Fruit fly (Drosophila melanogaster) whole organism, embryonic: ENCODE results near the gene Atg12.

ENCODE experiments used
- ATbp ChIP-seq: fragments of 200-800 bp; sonication (Bioruptor generic); optimal IDR thresholded peaks from 2 replicates; lab custom pipeline; 2017; ENCODE audit warnings: missing biosample characterization, mild to moderate bottlenecking, missing genetic modification characterization, missing genetic modification reagents
- Ada2b ChIP-seq: fragments of 200-800 bp; sonication (Bioruptor generic); IDR thresholded peaks from 2 replicates; pipeline ENCODE4 v1.3.6; 2022; ENCODE audit warnings: missing biosample characterization, missing genetic modification characterization
- Bdp1 ChIP-seq: fragments of 200-800 bp; sonication (Bioruptor generic); optimal IDR thresholded peaks from 3 replicates; lab custom pipeline; 2016; ENCODE audit warnings: missing biosample characterization, missing genetic modification characterization
- CG1024 ChIP-seq: fragments of 200-800 bp; sonication (Bioruptor generic); IDR thresholded peaks from 2 replicates; pipeline ENCODE4 v1.3.6; 2022; ENCODE audit warnings: missing biosample characterization, missing genetic modification characterization
- CG10366 ChIP-seq: fragments of 200-800 bp; sonication (Bioruptor generic); IDR thresholded peaks from 2 replicates; pipeline ENCODE4 v1.3.6; 2022; ENCODE audit warnings: missing biosample characterization, missing genetic modification characterization
- CG12236 ChIP-seq: fragments of 200-800 bp; sonication (Bioruptor generic); optimal IDR thresholded peaks from 2 replicates; lab custom pipeline; 2016; ENCODE audit warnings: missing biosample characterization, missing genetic modification characterization
- CG12299 ChIP-seq: fragments of 200-800 bp; sonication (Bioruptor generic); optimal IDR thresholded peaks from 2 replicates; lab custom pipeline; 2018; ENCODE audit warnings: missing biosample characterization, mild to moderate bottlenecking, missing genetic modification characterization
- CG16813 ChIP-seq: fragments of 200-800 bp; sonication (Bioruptor generic); IDR thresholded peaks from 3 replicates; pipeline ENCODE4 v1.3.6; 2022; ENCODE audit warnings: missing biosample characterization, missing genetic modification characterization; ENCODE audit not compliant: partially characterized antibody
- CG17568 ChIP-seq: fragments of 200-800 bp; sonication (Bioruptor generic); optimal IDR thresholded peaks from 2 replicates; lab custom pipeline; 2018; ENCODE audit warnings: missing biosample characterization, mild to moderate bottlenecking, missing genetic modification characterization, moderate library complexity
- CG1792 ChIP-seq: fragments of 200-800 bp; sonication (Bioruptor generic); optimal IDR thresholded peaks from 2 replicates; lab custom pipeline; 2016; ENCODE audit warnings: missing biosample characterization, missing genetic modification characterization
- CG18262 ChIP-seq: fragments of 200-800 bp; optimal IDR thresholded peaks from 3 replicates; lab custom pipeline; 2019; ENCODE audit warnings: missing biosample characterization, mild to moderate bottlenecking, missing genetic modification characterization, moderate library complexity
- CG2116 ChIP-seq: fragments of 200-800 bp; sonication (Bioruptor generic); optimal IDR thresholded peaks from 3 replicates; lab custom pipeline; 2018; ENCODE audit warnings: missing biosample characterization, mild to moderate bottlenecking, missing genetic modification characterization
- CG2120 ChIP-seq: fragments of 200-800 bp; sonication (Bioruptor generic); optimal IDR thresholded peaks from 3 replicates; lab custom pipeline; 2016; ENCODE audit warnings: missing biosample characterization, missing genetic modification characterization
- CG31388 ChIP-seq: fragments of 200-800 bp; sonication (Bioruptor generic); optimal IDR thresholded peaks from 2 replicates; lab custom pipeline; 2016; ENCODE audit warnings: missing biosample characterization, missing genetic modification characterization
- CG32767 ChIP-seq: fragments of 200-800 bp; sonication (Bioruptor generic); IDR thresholded peaks from 2 replicates; pipeline ENCODE4 v1.3.6; 2022; ENCODE audit warnings: missing biosample characterization, missing genetic modification characterization
- CG3281 ChIP-seq: fragments of 200-800 bp; sonication (Bioruptor generic); optimal IDR thresholded peaks from 3 replicates; lab custom pipeline; 2017; ENCODE audit warnings: missing biosample characterization, mild to moderate bottlenecking, missing genetic modification characterization
- CG4360 ChIP-seq: fragments of 200-800 bp; sonication (Bioruptor generic); IDR thresholded peaks from 2 replicates; pipeline ENCODE4 v1.3.6; 2022; ENCODE audit warnings: missing biosample characterization, missing genetic modification characterization
- CG7357 ChIP-seq: fragments of 200-800 bp; sonication (Bioruptor generic); IDR thresholded peaks from 3 replicates; pipeline ENCODE4 v1.3.6; 2022; ENCODE audit warnings: missing biosample characterization, missing genetic modification characterization
- CG7372 ChIP-seq: fragments of 200-800 bp; sonication (Bioruptor generic); IDR thresholded peaks from 2 replicates; pipeline ENCODE4 v1.3.6; 2022; ENCODE audit warnings: missing biosample characterization, missing genetic modification characterization
- CG8765 ChIP-seq: fragments of 200-800 bp; sonication (Bioruptor generic); IDR thresholded peaks from 2 replicates; pipeline ENCODE4 v1.3.6; 2022; ENCODE audit warnings: missing biosample characterization, missing genetic modification characterization
- CG9215 ChIP-seq: fragments of 200-800 bp; sonication (Bioruptor generic); IDR thresholded peaks from 2 replicates; pipeline ENCODE4 v1.3.6; 2022; ENCODE audit warnings: missing biosample characterization, missing genetic modification characterization
- CkIIα-i1 ChIP-seq: fragments of 200-800 bp; sonication (Bioruptor generic); IDR thresholded peaks from 2 replicates; pipeline ENCODE4 v1.3.6; 2022; ENCODE audit warnings: missing biosample characterization, missing genetic modification characterization
- D19B ChIP-seq: fragments of 200-800 bp; sonication (Bioruptor generic); optimal IDR thresholded peaks from 2 replicates; lab custom pipeline; 2017; ENCODE audit warnings: missing biosample characterization, mild to moderate bottlenecking, missing genetic modification characterization
- Dad ChIP-seq: fragments of 200-800 bp; sonication (Bioruptor generic); optimal IDR thresholded peaks from 3 replicates; lab custom pipeline; 2016; ENCODE audit warnings: missing biosample characterization, missing genetic modification characterization
- Dip2 ChIP-seq: fragments of 200-800 bp; sonication (Bioruptor generic); IDR thresholded peaks from 2 replicates; pipeline ENCODE4 v1.3.6; 2022; ENCODE audit warnings: missing biosample characterization, missing genetic modification characterization
- Gsc ChIP-seq: fragments of 200-800 bp; sonication (Bioruptor generic); IDR thresholded peaks from 2 replicates; pipeline ENCODE4 v1.3.6; 2022; ENCODE audit warnings: missing biosample characterization, missing genetic modification characterization
- H15 ChIP-seq: fragments of 200-800 bp; sonication (Bioruptor generic); IDR thresholded peaks from 3 replicates; pipeline ENCODE4 v1.3.6; 2022; ENCODE audit warnings: missing biosample characterization, missing genetic modification characterization
- Hand ChIP-seq: fragments of 200-800 bp; sonication (Bioruptor generic); optimal IDR thresholded peaks from 2 replicates; lab custom pipeline; 2017; ENCODE audit warnings: mild to moderate bottlenecking, missing biosample characterization, missing genetic modification reagents, missing genetic modification characterization
- Hmx ChIP-seq: fragments of 200-800 bp; sonication (Bioruptor generic); optimal IDR thresholded peaks from 2 replicates; lab custom pipeline; 2016; ENCODE audit warnings: missing biosample characterization, missing genetic modification characterization
- Hsf ChIP-seq: fragments of 200-800 bp; sonication (Bioruptor generic); optimal IDR thresholded peaks from 3 replicates; lab custom pipeline; 2016; ENCODE audit warnings: missing biosample characterization, missing genetic modification characterization
- Max ChIP-seq: fragments of 200-800 bp; sonication (Bioruptor generic); optimal IDR thresholded peaks from 2 replicates; lab custom pipeline; 2016; ENCODE audit warnings: missing biosample characterization, mild to moderate bottlenecking, missing genetic modification characterization
- Myb ChIP-seq: fragments of 200-800 bp; sonication (Bioruptor generic); optimal IDR thresholded peaks from 2 replicates; lab custom pipeline; 2016; ENCODE audit warnings: missing biosample characterization, missing genetic modification characterization
- Pdp1 ChIP-seq, 2 experiments: fragments of 200-800 bp; sonication (Bioruptor generic); optimal IDR thresholded peaks; 3 replicates each; lab custom pipeline; 2016; ENCODE audit warnings: missing biosample characterization in 2 of 2, missing genetic modification characterization in 2 of 2, mild to moderate bottlenecking in 1 of 2, moderate library complexity in 1 of 2
- Taf1 ChIP-seq: fragments of 200-800 bp; sonication (Bioruptor generic); IDR thresholded peaks from 2 replicates; pipeline ENCODE4 v1.3.6; 2022; ENCODE audit warnings: missing biosample characterization, missing genetic modification characterization
- Tbp ChIP-seq: fragments of >200 bp; optimal IDR thresholded peaks from 2 replicates; lab custom pipeline; 2018; ENCODE audit warnings: missing biosample characterization, missing genetic modification characterization
- ap ChIP-seq: fragments of 200-800 bp; sonication (Bioruptor generic); IDR thresholded peaks from 2 replicates; pipeline ENCODE4 v1.3.6; 2022; ENCODE audit warnings: missing biosample characterization, missing genetic modification characterization
- en ChIP-seq: fragments of 200-800 bp; sonication (Bioruptor generic); optimal IDR thresholded peaks from 2 replicates; lab custom pipeline; 2016; ENCODE audit warnings: missing biosample characterization, missing genetic modification characterization
- eve ChIP-seq, 2 experiments: fragments of >200 bp; optimal IDR thresholded peaks; 2 replicates each; lab custom pipeline; 2017; ENCODE audit warnings: missing biosample characterization in 2 of 2, missing genetic modification characterization in 2 of 2
- fd102C ChIP-seq: fragments of 200-800 bp; sonication (Bioruptor generic); optimal IDR thresholded peaks from 2 replicates; lab custom pipeline; 2018; ENCODE audit warnings: missing biosample characterization, mild to moderate bottlenecking, missing genetic modification characterization, moderate library complexity
- kah ChIP-seq: fragments of 200-800 bp; sonication (Bioruptor generic); optimal IDR thresholded peaks from 2 replicates; lab custom pipeline; 2018; ENCODE audit warnings: missing biosample characterization, mild to moderate bottlenecking, missing genetic modification characterization
- kni ChIP-seq: fragments of 200-800 bp; sonication (Bioruptor generic); optimal IDR thresholded peaks from 3 replicates; lab custom pipeline; 2017; ENCODE audit warnings: mild to moderate bottlenecking, missing biosample characterization, missing genetic modification reagents, missing genetic modification characterization
- lov ChIP-seq, 2 experiments: fragments of 200-800 bp in 1 of 2; fragments of >200 bp in 1 of 2; sonication (Bioruptor generic) in 1 of 2; IDR thresholded peaks in 1 of 2; optimal IDR thresholded peaks in 1 of 2; 2 replicates in 1 of 2; 3 replicates in 1 of 2; pipeline versions ENCODE4 v1.3.6 to Lab custom; 2017 to 2022; ENCODE audit warnings: missing biosample characterization in 1 of 2, missing genetic modification characterization in 1 of 2
- nmo ChIP-seq: fragments of 200-800 bp; sonication (Bioruptor generic); optimal IDR thresholded peaks from 2 replicates; lab custom pipeline; 2018; ENCODE audit warnings: missing biosample characterization, mild to moderate bottlenecking, missing genetic modification characterization, moderate library complexity
- pum ChIP-seq: fragments of 200-800 bp; sonication (Bioruptor generic); optimal IDR thresholded peaks from 2 replicates; lab custom pipeline; 2016; ENCODE audit warnings: missing biosample characterization, missing genetic modification characterization
- so ChIP-seq: fragments of 200-800 bp; sonication (Bioruptor generic); IDR thresholded peaks from 3 replicates; pipeline ENCODE4 v1.3.6; 2022; ENCODE audit warnings: missing biosample characterization, missing genetic modification characterization
- stwl ChIP-seq: fragments of 200-800 bp; sonication (Bioruptor generic); optimal IDR thresholded peaks from 3 replicates; lab custom pipeline; 2018; ENCODE audit warnings: missing biosample characterization, mild to moderate bottlenecking, missing genetic modification characterization, moderate library complexity
- tap ChIP-seq: fragments of 200-800 bp; optimal IDR thresholded peaks from 3 replicates; lab custom pipeline; 2019; ENCODE audit warnings: missing biosample characterization, mild to moderate bottlenecking, missing genetic modification characterization, moderate library complexity
- tll ChIP-seq, 2 experiments: fragments of 200-800 bp in 1 of 2; fragments of >200 bp in 1 of 2; sonication (Bioruptor generic) in 1 of 2; optimal IDR thresholded peaks; 2 replicates each; lab custom pipeline; 2017 to 2019; ENCODE audit warnings: missing biosample characterization in 2 of 2, missing genetic modification characterization in 2 of 2, mild to moderate bottlenecking in 1 of 2, moderate library complexity in 1 of 2
- trem ChIP-seq: fragments of 200-800 bp; optimal IDR thresholded peaks from 3 replicates; lab custom pipeline; 2019; ENCODE audit warnings: missing biosample characterization, mild to moderate bottlenecking, missing genetic modification characterization, moderate library complexity
- twi ChIP-seq: fragments of 200-800 bp; optimal IDR thresholded peaks from 2 replicates; lab custom pipeline; 2019; ENCODE audit warnings: missing biosample characterization, mild to moderate bottlenecking, missing genetic modification characterization, moderate library complexity
- vvl ChIP-seq: fragments of 200-800 bp; sonication (Bioruptor generic); IDR thresholded peaks from 2 replicates; pipeline ENCODE4 v1.3.6; 2022; ENCODE audit warnings: missing biosample characterization, missing genetic modification characterization

The Atg12 gene

DNA sequence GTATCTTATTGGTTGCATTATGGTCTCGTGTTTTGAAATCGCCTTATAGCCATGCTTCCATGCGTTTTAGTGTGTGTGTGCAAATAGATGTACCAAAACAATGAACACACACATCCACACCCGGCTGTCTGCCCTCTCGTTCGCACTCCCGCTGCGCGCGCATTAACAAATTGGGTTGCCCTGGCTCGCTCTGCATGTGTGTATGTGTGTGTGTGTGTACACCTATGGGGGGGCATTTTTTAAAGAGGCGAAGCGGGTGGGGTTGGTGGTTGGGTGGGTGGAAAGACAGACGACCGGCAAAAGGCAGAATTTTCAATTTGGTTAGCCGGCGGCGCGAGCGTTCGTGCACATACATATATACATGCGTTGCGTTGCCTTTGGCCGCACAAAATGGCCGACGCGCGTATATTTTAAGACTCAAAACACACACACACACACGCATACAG, 12.6 kb upstream of the Atg12 start (continued):
- TF ChIP-seq Dad (GFP tag; lab: Kevin White, UChicago) (no peak), CG1792 (GFP tag; lab: Kevin White, UChicago) (no peak), CG17568 (GFP tag; lab: Kevin White, UChicago) (peak; percentile 40), ATbp (GFP tag; lab: Kevin White, UChicago) (no peak), Dip2 (GFP tag; lab: Robert Waterston, UW) (no peak), CG4360 (GFP tag; lab: Robert Waterston, UW) (no peak), H15 (GFP tag; lab: Robert Waterston, UW) (no peak), CG9215 (GFP tag; lab: Robert Waterston, UW) (no peak), tll (GFP tag; optimal IDR thresholded peaks at IDR 0.05; lab: Kevin White, UChicago) (no peak), Tbp (GFP tag; lab: Kevin White, UChicago) (no peak), Hand (GFP tag; lab: Kevin White, UChicago) (no peak), CkIIα-i1 (GFP tag; lab: Robert Waterston, UW) (no peak), CG16813 (no peak), CG31388 (GFP tag; lab: Kevin White, UChicago) (no peak), so (no peak), CG7357 (GFP tag; lab: Robert Waterston, UW) (no peak), CG2120 (GFP tag; lab: Kevin White, UChicago) (peak; percentile 3), kni (GFP tag; lab: Kevin White, UChicago) (peak; percentile 74), CG32767 (GFP tag; lab: Robert Waterston, UW) (peak; percentile 86), CG12299 (tag; lab: Kevin White, UChicago) (peak; percentile 27), Pdp1 (GFP tag; optimal IDR thresholded peaks at IDR 0.05; lab: Kevin White, UChicago) (peak in 1 of 2 experiments; percentile 18), Hsf (GFP tag; lab: Kevin White, UChicago) (no peak), Ada2b (GFP tag; lab: Robert Waterston, UW) (no peak), en (no peak), Bdp1 (no peak), CG2116 (GFP tag; lab: Kevin White, UChicago) (no peak), stwl (tag; lab: Kevin White, UChicago) (no peak), Taf1 (GFP tag; lab: Robert Waterston, UW) (peak; percentile 10; the same call in 1 of the 2 replicates), CG8765 (GFP tag; lab: Robert Waterston, UW) (no peak), CG18262 (no peak), vvl (peak; percentile 72), trem (tag; lab: Kevin White, UChicago) (peak; percentile 19), Myb (GFP tag; lab: Kevin White, UChicago) (no peak), Hmx (GFP tag; lab: Kevin White, UChicago) (no peak), eve (GFP tag; optimal IDR thresholded peaks at IDR 0.05; lab: Kevin White, UChicago) (no peak), Max (no peak), CG7372 (GFP tag; lab: Robert Waterston, UW) (no peak; the same call in 1 of the 2 replicates), lov (optimal IDR thresholded peaks at IDR 0.05; lab: Kevin White, UChicago) (no peak), lov (GFP tag; IDR thresholded peaks at IDR 0.05; lab: Robert Waterston, UW) (peak; percentile 77; the same call in 1 of the 3 replicates), pum (GFP tag; lab: Kevin White, UChicago) (no peak), nmo (GFP tag; lab: Kevin White, UChicago) (peak; percentile 36), ap (GFP tag; lab: Robert Waterston, UW) (no peak), fd102C (no peak), D19B (no peak), Gsc (GFP tag; lab: Robert Waterston, UW) (no peak), twi (peak; percentile 71), CG3281 (GFP tag; lab: Kevin White, UChicago) (peak; percentile 28), CG10366 (GFP tag; lab: Robert Waterston, UW) (no peak), CG1024 (GFP tag; lab: Robert Waterston, UW) (no peak), CG12236 (GFP tag; lab: Kevin White, UChicago) (no peak), kah (peak; percentile 74), tap (no peak)
